Worm (Caenorhabditis elegans) whole organism, mixed stage, embryonic: Measurements from ENCODE around the gene Y39E4B.11.

Experiments
- M03D4.4 ChIP-seq: sonication (generic microtip); optimal IDR thresholded peaks from 2 replicates; lab custom pipeline; 2017; ENCODE audit warnings: mild to moderate bottlenecking, missing genetic modification characterization, missing compliant biosample characterization
- ceh-39 ChIP-seq: fragments of 150-350 bp; optimal IDR thresholded peaks from 2 replicates; lab custom pipeline; 2014; ENCODE audit warnings: missing biosample characterization, missing genetic modification characterization
- elt-3 ChIP-seq: fragments of 150-350 bp; optimal IDR thresholded peaks from 2 replicates; lab custom pipeline; 2014; ENCODE audit warnings: missing biosample characterization, missing genetic modification characterization
- lin-13 ChIP-seq: fragments of 150-350 bp; optimal IDR thresholded peaks from 2 replicates; lab custom pipeline; 2014; ENCODE audit warnings: missing biosample characterization, missing genetic modification characterization
- lsy-2 ChIP-seq: fragments of 150-350 bp; optimal IDR thresholded peaks from 2 replicates; lab custom pipeline; 2014; ENCODE audit warnings: missing biosample characterization, missing genetic modification characterization
- mls-2 ChIP-seq: sonication (generic microtip); optimal IDR thresholded peaks from 2 replicates; lab custom pipeline; 2016; ENCODE audit warnings: mild to moderate bottlenecking, missing genetic modification characterization, moderate library complexity, missing compliant biosample characterization
- nhr-237 ChIP-seq: fragments of 150-350 bp; optimal IDR thresholded peaks from 2 replicates; lab custom pipeline; 2014; ENCODE audit warnings: missing biosample characterization, missing genetic modification characterization
- pha-4 ChIP-seq: fragments of 150-350 bp; optimal IDR thresholded peaks from 2 replicates; lab custom pipeline; 2018; ENCODE audit warnings: missing biosample characterization, missing genetic modification reagents, missing genetic modification characterization
- sem-2 ChIP-seq: fragments of 200-800 bp; sonication (Bioruptor generic); optimal IDR thresholded peaks from 2 replicates; lab custom pipeline; 2018; ENCODE audit warnings: mild to moderate bottlenecking, missing genetic modification characterization, missing compliant biosample characterization
- unc-39 ChIP-seq: fragments of 150-350 bp; optimal IDR thresholded peaks from 2 replicates; lab custom pipeline; 2014; ENCODE audit warnings: missing biosample characterization, missing genetic modification characterization
- unc-62 ChIP-seq: fragments of 150-350 bp; optimal IDR thresholded peaks from 2 replicates; lab custom pipeline; 2014; ENCODE audit warnings: missing biosample characterization, missing genetic modification reagents, missing genetic modification characterization
- ztf-11 ChIP-seq: fragments of 150-350 bp; optimal IDR thresholded peaks from 2 replicates; lab custom pipeline; 2014; ENCODE audit warnings: missing biosample characterization, missing genetic modification characterization

- TF ChIP-seq lin-13 (tag; lab: Kevin White, UChicago) (no peak), ceh-39 (tag; lab: Kevin White, UChicago) (no peak), unc-62 (no peak), lsy-2 (tag; lab: Kevin White, UChicago) (no peak), sem-2 (GFP tag; lab: Kevin White, UChicago) (no peak), mls-2 (tag; lab: Kevin White, UChicago) (no peak), elt-3 (tag; lab: Kevin White, UChicago) (no peak), unc-39 (tag; lab: Kevin White, UChicago) (no peak), M03D4.4 (tag; lab: Kevin White, UChicago) (peak; percentile 4), pha-4 (tag; lab: Kevin White, UChicago) (no peak), ztf-11 (tag; lab: Kevin White, UChicago) (no peak), nhr-237 (no peak)
Measured at ce11 chrIII:13160636-13161035, 44.1 kb upstream of the Y39E4B.11 start.
